Fruit fly (Drosophila melanogaster) whole organism, embryonic: ENCODE data around the gene CG6961.

Experiments used
- CG10267 ChIP-seq: fragments of 200-800 bp; sonication (Bioruptor generic); optimal IDR thresholded peaks from 2 replicates; lab custom pipeline; 2018; ENCODE audit warnings: missing biosample characterization, mild to moderate bottlenecking, missing genetic modification characterization, moderate library complexity
- CG13123 ChIP-seq: fragments of 200-800 bp; sonication (Bioruptor generic); optimal IDR thresholded peaks from 2 replicates; lab custom pipeline; 2016; ENCODE audit warnings: missing biosample characterization, missing genetic modification characterization
- CG4854 ChIP-seq: fragments of 200-800 bp; sonication (Bioruptor generic); optimal IDR thresholded peaks from 2 replicates; lab custom pipeline; 2016; ENCODE audit warnings: missing biosample characterization, missing genetic modification characterization, inconsistent platforms
- CG7357 ChIP-seq: fragments of 200-800 bp; sonication (Bioruptor generic); IDR thresholded peaks from 3 replicates; pipeline ENCODE4 v1.3.6; 2022; ENCODE audit warnings: missing biosample characterization, missing genetic modification characterization
- CG8478 ChIP-seq: fragments of >200 bp; optimal IDR thresholded peaks from 2 replicates; lab custom pipeline; 2018
- Dek ChIP-seq: fragments of 200-800 bp; sonication (Bioruptor generic); optimal IDR thresholded peaks from 3 replicates; lab custom pipeline; 2019; ENCODE audit warnings: missing biosample characterization, mild to moderate bottlenecking, missing genetic modification characterization, moderate library complexity
- Fer2 ChIP-seq: fragments of 200-800 bp; sonication (Bioruptor generic); optimal IDR thresholded peaks from 2 replicates; lab custom pipeline; 2018; ENCODE audit warnings: missing biosample characterization, mild to moderate bottlenecking, missing genetic modification characterization, moderate library complexity
- Lhr ChIP-seq: fragments of 200-800 bp; sonication (Bioruptor generic); optimal IDR thresholded peaks from 3 replicates; lab custom pipeline; 2017; ENCODE audit warnings: mild to moderate bottlenecking, missing biosample characterization, missing genetic modification reagents, missing genetic modification characterization
- Scr ChIP-seq: fragments of 200-800 bp; sonication (Bioruptor generic); IDR thresholded peaks from 2 replicates; pipeline ENCODE4 v1.3.6; 2022; ENCODE audit warnings: missing biosample characterization, missing genetic modification characterization; ENCODE audit not compliant: partially characterized antibody
- ranshi ChIP-seq: fragments of 200-800 bp; sonication (Bioruptor generic); IDR thresholded peaks from 2 replicates; pipeline ENCODE4 v1.3.6; 2022; ENCODE audit warnings: missing biosample characterization, missing genetic modification characterization
- sd ChIP-seq: fragments of 200-800 bp; sonication (Bioruptor generic); optimal IDR thresholded peaks from 3 replicates; lab custom pipeline; 2018; ENCODE audit warnings: missing biosample characterization, mild to moderate bottlenecking, missing genetic modification characterization, moderate library complexity

DNA sequence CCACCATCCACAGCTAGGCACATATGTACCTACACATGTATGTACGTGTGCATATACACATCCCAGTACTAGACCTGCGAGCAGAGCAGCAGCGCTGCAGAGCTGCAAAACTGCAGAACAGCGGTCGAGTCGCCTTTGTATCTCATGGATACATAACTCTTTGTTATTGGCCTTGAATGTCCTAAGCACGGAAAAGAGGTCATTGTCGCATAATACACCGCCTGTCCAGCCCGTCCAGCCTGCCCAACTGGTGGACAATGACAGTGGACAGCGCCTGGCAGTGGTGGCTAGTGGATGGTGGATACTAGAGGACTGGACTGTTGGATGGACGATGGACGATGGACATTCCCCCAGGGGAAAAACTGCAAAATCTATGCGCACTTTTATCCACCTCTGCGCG is 13.3 kb upstream of the CG6961 start:
- TF ChIP-seq sd (tag; lab: Kevin White, UChicago) (no peak), CG4854 (GFP tag; lab: Kevin White, UChicago) (no peak), CG10267 (no peak), ranshi (GFP tag; lab: Robert Waterston, UW) (no peak), Dek (tag; lab: Kevin White, UChicago) (no peak), CG13123 (no peak), Fer2 (tag; lab: Kevin White, UChicago) (no peak), CG8478 (lab: Kevin White, UChicago) (no peak), Lhr (GFP tag; lab: Kevin White, UChicago) (no peak), CG7357 (GFP tag; lab: Robert Waterston, UW) (no peak), Scr (GFP tag; lab: Robert Waterston, UW) (no peak)
